Worm (Caenorhabditis elegans): ENCODE results near the gene mutd-1.

Gene mutd-1

ce11 chrIV:7131780-7132179 is 2.1 kb downstream of the mutd-1 start, which contains the start of gene grsp-3 (continued):
- TF ChIP-seq Y55F3AM.14 (GFP tag; optimal IDR thresholded peaks at IDR 0.05), result no peak
- TF ChIP-seq ama-1 (optimal IDR thresholded peaks at IDR 0.05), result no peak
- TF ChIP-seq ztf-4 (tag; optimal IDR thresholded peaks at IDR 0.05), result no peak
- no peak for TF ChIP-seq peb-1 (tag; optimal IDR thresholded peaks at IDR 0.05)

- no peak for TF ChIP-seq blmp-1 (tag; optimal IDR thresholded peaks at IDR 0.05; ENCODE audit: insufficient read depth)
- no peak for TF ChIP-seq ztf-1 (GFP tag; conservative IDR thresholded peaks at IDR 0.05)
- no peak for TF ChIP-seq nhr-25 (tag; optimal IDR thresholded peaks at IDR 0.05)
- TF ChIP-seq nhr-77 (tag; optimal IDR thresholded peaks at IDR 0.05), result no peak
- no peak for TF ChIP-seq crh-2 (tag; optimal IDR thresholded peaks at IDR 0.05)
- no peak for TF ChIP-seq nhr-11 (tag; optimal IDR thresholded peaks at IDR 0.05)
- no peak for TF ChIP-seq dmd-4 (tag; optimal IDR thresholded peaks at IDR 0.05)
Measured at ce11 chrIV:7121313-7122055, 12.4 kb downstream of the mutd-1 start, which contains the start of the genes C34D4.10 and str-48. C34D4.10 (minus strand) TSS chrIV:7121413. str-48 (plus strand) TSS chrIV:7122005.

- TF ChIP-seq peb-1 (tag; optimal IDR thresholded peaks at IDR 0.05) (no peak), unc-62 (GFP tag; optimal IDR thresholded peaks at IDR 0.05) (no peak), nhr-129 (tag; optimal IDR thresholded peaks at IDR 0.05) (no peak), fos-1 (tag; optimal IDR thresholded peaks at IDR 0.05) (peak; percentile 11)
Measured at ce11 chrIV:7114599-7114998, 19.3 kb downstream of the mutd-1 start, which contains the start of gene nas-8. nas-8 (plus strand) TSS chrIV:7114899.

- TF ChIP-seq mab-5 (tag; optimal IDR thresholded peaks at IDR 0.05) (no peak), ceh-16 (tag; optimal IDR thresholded peaks at IDR 0.05) (no peak)
Measured at ce11 chrIV:7111354-7111753, 22.5 kb downstream of the mutd-1 start, which contains the start of the genes ZC477.7 and ssq-3. ZC477.7 (minus strand) TSS chrIV:7111454. ssq-3 (plus strand) TSS chrIV:7111604.

- TF ChIP-seq ztf-4 (tag; optimal IDR thresholded peaks at IDR 0.05) (no peak), F13H6.1 (tag; optimal IDR thresholded peaks at IDR 0.05) (no peak), dmd-4 (tag; optimal IDR thresholded peaks at IDR 0.05) (no peak), ama-1 (optimal IDR thresholded peaks at IDR 0.05) (no peak), elt-1 (tag; optimal IDR thresholded peaks at IDR 0.05) (no peak), blmp-1 (tag; optimal IDR thresholded peaks at IDR 0.05; ENCODE audit: insufficient read depth) (no peak), nhr-25 (tag; optimal IDR thresholded peaks at IDR 0.05) (no peak), nhr-6 (tag; optimal IDR thresholded peaks at IDR 0.05) (no peak), nhr-23 (tag; optimal IDR thresholded peaks at IDR 0.05) (no peak), lsy-2 (tag; optimal IDR thresholded peaks at IDR 0.05) (no peak)
Measured at ce11 chrIV:7107893-7108292, 26.0 kb downstream of the mutd-1 start, which contains the start of gene ZC477.2. ZC477.2 (plus strand) TSS chrIV:7108193.

- TF ChIP-seq nhr-129 (tag; optimal IDR thresholded peaks at IDR 0.05) (peak; percentile 57), lin-11 (tag; optimal IDR thresholded peaks at IDR 0.05) (peak; percentile 32), gmeb-1 (tag; optimal IDR thresholded peaks at IDR 0.05) (peak; percentile 83), ama-1 (optimal IDR thresholded peaks at IDR 0.05) (peak; percentile 22), C34F6.9 (tag; optimal IDR thresholded peaks at IDR 0.05) (peak; percentile 85), nhr-25 (tag; optimal IDR thresholded peaks at IDR 0.05) (peak; percentile 70), lsy-2 (tag; optimal IDR thresholded peaks at IDR 0.05) (peak; percentile 67 to 89), lin-13 (GFP tag; optimal IDR thresholded peaks at IDR 0.05) (peak; percentile 50), nhr-237 (tag; optimal IDR thresholded peaks at IDR 0.05) (no peak), unc-55 (GFP tag; optimal IDR thresholded peaks at IDR 0.05) (no peak), elt-3 (tag; optimal IDR thresholded peaks at IDR 0.05) (no peak), R02D3.7 (tag; optimal IDR thresholded peaks at IDR 0.05) (peak; percentile 23), crh-2 (tag; optimal IDR thresholded peaks at IDR 0.05) (peak; percentile 80), mab-5 (tag; optimal IDR thresholded peaks at IDR 0.05) (peak; percentile 41), snpc-4 (tag; optimal IDR thresholded peaks at IDR 0.05) (no peak), ztf-1 (GFP tag; conservative IDR thresholded peaks at IDR 0.05) (no peak), mbf-1 (tag; optimal IDR thresholded peaks at IDR 0.05) (no peak), nhr-21 (tag; optimal IDR thresholded peaks at IDR 0.05) (peak; percentile 54), F13H6.1 (tag; optimal IDR thresholded peaks at IDR 0.05) (peak; percentile 66), egl-27 (tag; optimal IDR thresholded peaks at IDR 0.05) (peak; percentile 45), sma-3 (GFP tag; optimal IDR thresholded peaks at IDR 0.05) (peak; percentile 36), ZK546.5 (tag; optimal IDR thresholded peaks at IDR 0.05) (peak; percentile 15), nhr-10 (tag; optimal IDR thresholded peaks at IDR 0.05) (peak; percentile 47), sma-9 (GFP tag; optimal IDR thresholded peaks at IDR 0.05) (peak; percentile 80), sma-9 (tag; optimal IDR thresholded peaks at IDR 0.05) (no peak), fos-1 (tag; optimal IDR thresholded peaks at IDR 0.05) (peak; percentile 47), sem-4 (tag; optimal IDR thresholded peaks at IDR 0.05) (peak; percentile 14), ceh-16 (tag; optimal IDR thresholded peaks at IDR 0.05) (no peak), nhr-12 (tag; optimal IDR thresholded peaks at IDR 0.05) (no peak)
Measured at ce11 chrIV:7103211-7103679, 30.6 kb downstream of the mutd-1 start, which contains the start of the genes rde-8 and ZC477.3. rde-8 (minus strand) TSS chrIV:7103261. ZC477.3 (plus strand) TSS chrIV:7103492.
